Fruit fly (Drosophila melanogaster): ENCODE results near the gene Smg5.

Gene Smg5

DNA sequence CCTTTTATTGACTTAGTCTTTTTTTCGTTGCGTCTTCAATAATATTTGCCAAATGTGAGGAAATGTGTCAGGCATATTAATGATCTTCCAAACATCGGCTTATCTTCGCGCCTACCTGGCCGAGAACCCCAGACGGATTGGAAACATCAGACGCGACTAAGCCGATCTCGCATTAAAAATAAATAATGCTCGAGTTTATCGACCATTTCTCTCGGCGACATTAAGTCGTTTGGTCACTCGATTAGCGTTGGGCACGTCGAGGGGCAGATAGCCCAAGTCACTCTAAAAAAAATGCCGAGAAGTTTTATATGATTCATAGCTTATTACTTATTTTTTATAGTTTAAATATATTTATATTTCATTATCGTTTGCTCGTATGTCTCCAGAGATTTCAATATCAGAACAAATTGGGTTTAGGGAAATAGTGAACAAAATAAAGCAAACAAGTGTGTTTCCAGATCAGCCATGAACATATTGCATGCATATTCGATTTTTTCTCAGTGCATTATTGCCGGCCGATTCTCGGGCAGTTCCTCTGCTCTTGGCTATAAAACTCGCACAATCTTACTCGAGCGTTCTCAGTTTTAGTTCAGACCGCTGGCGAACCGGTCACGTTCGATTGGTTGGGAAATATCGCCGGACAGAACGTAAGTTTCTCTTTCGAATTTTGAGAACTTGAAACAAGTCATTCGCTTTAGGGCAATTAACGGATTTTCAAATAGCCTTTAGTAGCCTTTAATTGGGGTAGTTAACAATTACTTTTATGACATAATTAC is 799 bp upstream of the Smg5 start, which contains the start of gene Ance (continued):
- TF ChIP-seq CG2712 (tag; optimal IDR thresholded peaks at IDR 0.05): no peak
- no peak for TF ChIP-seq tx (GFP tag; optimal IDR thresholded peaks at IDR 0.05)
- TF ChIP-seq CG3163 (GFP tag; optimal IDR thresholded peaks at IDR 0.05): peak; percentile 20
- peak; percentile 30 for TF ChIP-seq bcd (GFP tag; optimal IDR thresholded peaks at IDR 0.05)
- peak; percentile 43 for TF ChIP-seq gsb-n (tag; optimal IDR thresholded peaks at IDR 0.05)
- TF ChIP-seq Lhr (GFP tag; optimal IDR thresholded peaks at IDR 0.05): no peak
- peak; percentile 72 for TF ChIP-seq CG32532 (GFP tag; IDR thresholded peaks at IDR 0.05)
- no peak for TF ChIP-seq en (GFP tag; optimal IDR thresholded peaks at IDR 0.05)
- TF ChIP-seq Sox100B (GFP tag; optimal IDR thresholded peaks at IDR 0.05): no peak
- no peak for TF ChIP-seq NC2β (GFP tag; optimal IDR thresholded peaks at IDR 0.05)
- peak; percentile 40 for TF ChIP-seq CG18619 (GFP tag; optimal IDR thresholded peaks at IDR 0.05)
- TF ChIP-seq ara (GFP tag; IDR thresholded peaks at IDR 0.05): no peak
- no peak for TF ChIP-seq pros (GFP tag; optimal IDR thresholded peaks at IDR 0.05)
- no peak for TF ChIP-seq trh (GFP tag; optimal IDR thresholded peaks at IDR 0.05)
- peak; percentile 22 for TF ChIP-seq CG12104 (GFP tag; optimal IDR thresholded peaks at IDR 0.05)
- TF ChIP-seq CG11093 (GFP tag; IDR thresholded peaks at IDR 0.05): no peak
- no peak for TF ChIP-seq CG33213 (GFP tag; optimal IDR thresholded peaks at IDR 0.05)
- TF ChIP-seq mld (GFP tag; IDR thresholded peaks at IDR 0.05; ENCODE audit: partially characterized antibody): no peak
- no peak for TF ChIP-seq Asciz (GFP tag; optimal IDR thresholded peaks at IDR 0.05)
- no peak for TF ChIP-seq CG3407 (GFP tag; optimal IDR thresholded peaks at IDR 0.05)
- TF ChIP-seq lmd (GFP tag; IDR thresholded peaks at IDR 0.05): peak; percentile 38; the same call in 1 of the 2 replicates
- no peak for TF ChIP-seq CG6175 (GFP tag; IDR thresholded peaks at IDR 0.05)
- TF ChIP-seq Hr3 (GFP tag; optimal IDR thresholded peaks at IDR 0.05): peak; percentile 23
- no peak for TF ChIP-seq CG10565 (GFP tag; optimal IDR thresholded peaks at IDR 0.05)
- TF ChIP-seq CG2199 (GFP tag; IDR thresholded peaks at IDR 0.05): no peak
- TF ChIP-seq CG3065 (GFP tag; optimal IDR thresholded peaks at IDR 0.05): no peak
- TF ChIP-seq chif (GFP tag; optimal IDR thresholded peaks at IDR 0.05): no peak
- TF ChIP-seq Elba2 (GFP tag; optimal IDR thresholded peaks at IDR 0.05): no peak
- no peak for TF ChIP-seq pb (GFP tag; optimal IDR thresholded peaks at IDR 0.05)
- TF ChIP-seq nerfin-2 (GFP tag; IDR thresholded peaks at IDR 0.05; ENCODE audit: partially characterized antibody): no peak
- peak; percentile 10 for TF ChIP-seq kni (GFP tag; optimal IDR thresholded peaks at IDR 0.05)
- TF ChIP-seq CG42726 (GFP tag; IDR thresholded peaks at IDR 0.05; ENCODE audit: partially characterized antibody): 0 out of 2 replicates have a peak, but pooled peaks have one; percentile 26
- TF ChIP-seq crol (GFP tag; IDR thresholded peaks at IDR 0.05): no peak
- peak; percentile 2 for TF ChIP-seq CG17359 (tag; optimal IDR thresholded peaks at IDR 0.05)
- TF ChIP-seq MBD-R2 (GFP tag; IDR thresholded peaks at IDR 0.05): no peak
- peak; percentile 56 for TF ChIP-seq Usf (GFP tag; optimal IDR thresholded peaks at IDR 0.05)
- TF ChIP-seq CG11696 (GFP tag; IDR thresholded peaks at IDR 0.05): no peak
- peak in 1 of 2 experiments; percentile 71 for TF ChIP-seq bsh (GFP tag; optimal IDR thresholded peaks at IDR 0.05)
- no peak for TF ChIP-seq fd64A (GFP tag; optimal IDR thresholded peaks at IDR 0.05)
- TF ChIP-seq trem (tag; optimal IDR thresholded peaks at IDR 0.05): no peak
- peak; percentile 60 for TF ChIP-seq CG10147 (GFP tag; optimal IDR thresholded peaks at IDR 0.05)
- TF ChIP-seq CG16863 (GFP tag; optimal IDR thresholded peaks at IDR 0.05): no peak
- no peak for TF ChIP-seq sqz (GFP tag; optimal IDR thresholded peaks at IDR 0.05)
- TF ChIP-seq CG8765 (GFP tag; IDR thresholded peaks at IDR 0.05): no peak
- TF ChIP-seq CG8290 (GFP tag; optimal IDR thresholded peaks at IDR 0.05): peak; percentile 16
- no peak for TF ChIP-seq CG8290 (tag; optimal IDR thresholded peaks at IDR 0.05)
- TF ChIP-seq zen (tag; optimal IDR thresholded peaks at IDR 0.05): peak; percentile 55
- TF ChIP-seq CG8089 (GFP tag; optimal IDR thresholded peaks at IDR 0.05): no peak
- TF ChIP-seq Ptx1 (GFP tag; IDR thresholded peaks at IDR 0.05): peak; percentile 54; the same call in 1 of the 2 replicates
- no peak for TF ChIP-seq sens-2 (GFP tag; IDR thresholded peaks at IDR 0.05)

Measured in whole organism, embryonic.